Worm (Caenorhabditis elegans) whole organism, early embryonic: ENCODE data around the gene Y67H2A.7.

Experiments used
- ama-1 ChIP-seq: fragments of 150-350 bp; optimal IDR thresholded peaks from 2 replicates; lab custom pipeline; 2014
- hnd-1 ChIP-seq: sonication (generic microtip); optimal IDR thresholded peaks from 2 replicates; lab custom pipeline; 2016; ENCODE audit warnings: missing genetic modification characterization, missing compliant biosample characterization
- scrt-1 ChIP-seq: fragments of 200-800 bp; sonication (Bioruptor generic); IDR thresholded peaks from 2 replicates; pipeline ENCODE4 v1.3.6; 2022; ENCODE audit warnings: missing genetic modification characterization, missing compliant biosample characterization

DNA sequence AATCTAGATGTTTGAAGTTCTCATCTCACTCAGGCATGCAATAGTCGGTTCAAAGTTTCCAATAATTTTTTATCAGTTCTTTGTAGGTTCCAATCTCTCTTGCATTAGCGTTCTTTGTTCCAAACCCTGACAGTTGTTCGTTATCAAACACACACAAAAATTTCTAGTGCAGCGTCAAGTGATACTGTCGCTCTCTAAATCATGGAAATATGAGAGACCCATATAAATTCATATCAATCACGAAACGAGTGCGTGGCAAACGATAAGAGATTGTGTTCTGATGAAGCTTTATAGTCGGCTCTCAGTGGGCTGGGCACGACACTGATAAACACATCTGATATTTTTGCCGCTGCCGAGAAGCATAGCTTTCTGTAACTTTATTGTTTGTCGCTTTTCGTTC is 10.6 kb downstream of the Y67H2A.7 start:
- no peak for TF ChIP-seq scrt-1
- no peak for TF ChIP-seq ama-1 (lab: Kevin White, UChicago)
- TF ChIP-seq hnd-1 (tag; lab: Kevin White, UChicago): no peak
